Worm (Caenorhabditis elegans) whole organism, early embryonic: ENCODE results near the gene ceh-20.
A peak's percentile ranks its signal among the peaks of the same experiment; 100 is the strongest.

Experiments
- B0310.2 ChIP-seq: sonication (generic microtip); optimal IDR thresholded peaks from 2 replicates; lab custom pipeline; 2016; ENCODE audit warnings: mild to moderate bottlenecking, missing genetic modification characterization, missing compliant biosample characterization
- F13C5.2 ChIP-seq: sonication (generic microtip); optimal IDR thresholded peaks from 2 replicates; lab custom pipeline; 2017; ENCODE audit warnings: mild to moderate bottlenecking, missing genetic modification characterization, inconsistent platforms, missing compliant biosample characterization
- aly-1 ChIP-seq: sonication (generic microtip); optimal IDR thresholded peaks from 2 replicates; lab custom pipeline; 2016; ENCODE audit warnings: missing genetic modification characterization, missing compliant biosample characterization
- ama-1 ChIP-seq: fragments of 150-350 bp; optimal IDR thresholded peaks from 2 replicates; lab custom pipeline; 2014
- ceh-13 ChIP-seq: fragments of 200-800 bp; sonication (Bioruptor generic); optimal IDR thresholded peaks from 2 replicates; lab custom pipeline; 2018; ENCODE audit warnings: mild to moderate bottlenecking, missing genetic modification characterization, missing compliant biosample characterization
- ceh-36 ChIP-seq: sonication (generic microtip); optimal IDR thresholded peaks from 2 replicates; lab custom pipeline; 2016; ENCODE audit warnings: missing genetic modification characterization, inconsistent platforms, missing compliant biosample characterization
- ets-7 ChIP-seq: sonication (generic microtip); optimal IDR thresholded peaks from 2 replicates; lab custom pipeline; 2016; ENCODE audit warnings: missing genotype, missing genetic modification characterization, missing compliant biosample characterization
- flt-1 ChIP-seq: fragments of 200-800 bp; sonication (Bioruptor generic); IDR thresholded peaks from 2 replicates; pipeline ENCODE4 v1.3.6; 2022; ENCODE audit warnings: missing genetic modification characterization, missing compliant biosample characterization
- hmbx-1 ChIP-seq: sonication (generic microtip); optimal IDR thresholded peaks from 2 replicates; lab custom pipeline; 2016; ENCODE audit warnings: mild to moderate bottlenecking, missing genetic modification characterization, missing compliant biosample characterization
- hmg-4 ChIP-seq: fragments of 200-800 bp; sonication (Bioruptor generic); optimal IDR thresholded peaks from 2 replicates; lab custom pipeline; 2018; ENCODE audit warnings: mild to moderate bottlenecking, missing genetic modification characterization, missing compliant biosample characterization
- hnd-1 ChIP-seq: sonication (generic microtip); optimal IDR thresholded peaks from 2 replicates; lab custom pipeline; 2016; ENCODE audit warnings: missing genetic modification characterization, missing compliant biosample characterization
- pes-1 ChIP-seq: fragments of 200-800 bp; sonication (Bioruptor generic); IDR thresholded peaks from 2 replicates; pipeline ENCODE4 v1.3.6; 2022; ENCODE audit warnings: missing genetic modification reagents, missing genetic modification characterization, missing compliant biosample characterization
- scrt-1 ChIP-seq: fragments of 200-800 bp; sonication (Bioruptor generic); IDR thresholded peaks from 2 replicates; pipeline ENCODE4 v1.3.6; 2022; ENCODE audit warnings: missing genetic modification characterization, missing compliant biosample characterization
- sea-1 ChIP-seq: fragments of 200-800 bp; sonication (Bioruptor generic); conservative IDR thresholded peaks from 2 replicates; pipeline ENCODE4 v1.3.6; 2022; ENCODE audit warnings: missing genetic modification characterization, missing compliant biosample characterization
- tbx-11 ChIP-seq: fragments of 200-800 bp; sonication (Bioruptor generic); IDR thresholded peaks from 2 replicates; pipeline ENCODE4 v1.3.6; 2022; ENCODE audit warnings: missing genetic modification characterization, missing compliant biosample characterization
- tbx-37 ChIP-seq: fragments of 200-800 bp; sonication (Bioruptor generic); conservative IDR thresholded peaks from 2 replicates; pipeline ENCODE4 v1.3.6; 2022; ENCODE audit warnings: missing genetic modification reagents, missing genetic modification characterization, missing compliant biosample characterization
- tra-4 ChIP-seq: sonication (generic microtip); optimal IDR thresholded peaks from 2 replicates; lab custom pipeline; 2017; ENCODE audit warnings: missing genetic modification characterization, missing compliant biosample characterization

ceh-20 gene

DNA sequence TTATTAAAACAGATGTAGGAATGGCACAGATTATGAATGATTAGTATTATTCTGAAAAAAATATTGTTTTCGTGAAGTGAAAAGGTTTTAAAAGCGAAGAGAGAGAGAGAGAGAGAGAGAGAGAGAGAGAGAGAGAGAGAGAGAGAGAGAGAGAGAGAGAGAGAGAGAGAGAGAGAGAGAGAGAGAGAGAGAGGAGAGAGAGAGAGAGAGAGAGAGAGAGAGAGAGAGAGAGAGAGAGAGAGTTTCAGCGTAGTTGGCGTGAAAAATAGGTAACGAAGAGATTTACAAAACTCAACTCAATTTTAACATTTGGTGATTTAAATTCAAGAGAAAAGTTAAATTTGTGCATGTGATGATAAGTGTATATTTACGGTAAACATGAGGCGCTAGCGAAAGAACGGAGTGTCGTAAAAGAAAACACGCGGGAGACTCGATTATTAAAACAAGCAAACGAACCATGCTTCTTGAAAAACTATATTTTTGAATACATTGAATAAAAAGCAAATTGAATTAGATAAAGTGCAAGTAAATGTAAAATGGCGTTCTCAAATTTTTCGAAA, 11.5 kb upstream of the ceh-20 start, which contains the start of gene panl-2:
Gene panl-2 (minus strand): TSS at position 51 of the 560 bp plus-strand sequence.
- no peak for TF ChIP-seq F13C5.2 (tag; lab: Kevin White, UChicago)
- no peak for TF ChIP-seq hmbx-1 (tag; lab: Kevin White, UChicago)
- no peak for TF ChIP-seq tbx-37
- TF ChIP-seq ceh-13: no peak
- no peak for TF ChIP-seq flt-1 (GFP tag; lab: Robert Waterston, UW)
- no peak for TF ChIP-seq hmg-4 (GFP tag; lab: Kevin White, UChicago)
- TF ChIP-seq ceh-36 (tag; lab: Kevin White, UChicago): no peak
- no peak for TF ChIP-seq aly-1
- no peak for TF ChIP-seq B0310.2
- TF ChIP-seq tbx-11: no peak

DNA sequence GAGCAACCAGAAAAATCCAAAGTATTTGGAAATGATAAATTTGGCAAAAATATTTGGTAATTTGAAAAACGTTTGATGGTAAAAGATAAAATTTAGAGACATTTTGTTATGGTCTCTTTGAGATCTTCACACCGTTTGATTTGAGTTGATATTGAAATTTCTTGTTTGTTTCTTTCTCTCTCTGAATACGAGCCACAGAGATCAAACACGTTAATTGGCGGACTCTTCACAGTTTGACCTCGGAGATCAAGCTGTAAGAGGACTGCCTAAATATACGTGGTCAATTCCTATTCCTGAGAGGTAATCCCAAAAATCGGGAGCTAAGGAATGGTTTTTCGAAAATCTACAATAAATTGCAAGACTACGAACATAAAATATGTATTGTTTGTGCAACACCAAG, 11.0 kb upstream of the ceh-20 start:
- TF ChIP-seq ama-1 (lab: Kevin White, UChicago) (no peak), scrt-1 (GFP tag; lab: Robert Waterston, UW) (no peak)

DNA sequence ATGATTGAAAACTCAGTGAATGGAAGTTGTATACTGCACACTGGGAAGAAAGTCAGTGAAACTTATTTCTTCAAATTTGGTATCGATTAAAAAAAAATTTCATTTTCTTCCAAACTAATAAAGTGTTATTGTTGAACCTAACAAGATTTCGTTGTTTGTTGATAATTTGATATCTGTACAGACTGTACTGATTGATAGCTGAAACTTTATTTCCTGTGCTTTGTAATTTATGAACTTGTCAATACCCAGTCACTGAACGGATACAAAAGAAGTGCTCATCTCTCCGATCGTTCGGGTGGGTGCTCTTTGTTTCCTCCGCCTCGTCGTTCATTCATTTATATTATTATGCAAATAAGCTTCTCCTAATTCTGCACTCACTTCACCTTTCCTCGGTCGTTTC, 10.6 kb upstream of the ceh-20 start, which contains the start of gene F31E3.12:
Gene F31E3.12 (plus strand): TSS at position 301 of the 400 bp plus-strand sequence.
- TF ChIP-seq ceh-36 (tag; lab: Kevin White, UChicago) (no peak), flt-1 (GFP tag; lab: Robert Waterston, UW) (no peak), ama-1 (lab: Kevin White, UChicago) (no peak)

DNA sequence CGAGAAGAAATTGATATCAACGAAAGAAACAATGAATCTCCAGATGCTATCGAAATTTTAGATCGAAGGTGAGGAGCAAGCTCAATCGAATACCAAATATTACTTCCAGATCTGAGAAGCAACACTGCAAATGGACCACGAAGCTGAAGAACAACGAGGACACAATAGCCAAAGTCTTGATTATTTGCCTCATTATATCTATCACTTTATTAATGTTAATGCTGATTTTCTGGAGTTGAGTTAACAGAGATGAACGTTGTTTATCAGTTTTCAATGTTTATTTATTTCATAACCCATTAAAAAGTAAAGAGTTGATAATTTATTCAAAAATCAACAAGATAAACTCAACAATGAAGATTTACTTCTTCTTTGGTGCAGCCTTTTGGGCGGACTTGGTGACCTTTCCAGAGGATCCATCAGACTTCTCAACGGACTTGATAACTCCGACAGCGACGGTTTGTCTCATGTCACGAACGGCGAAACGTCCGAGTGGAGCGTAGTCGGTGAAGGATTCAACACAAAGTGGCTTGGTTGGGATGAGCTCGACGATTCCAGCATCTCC, 9.8 kb upstream of the ceh-20 start:
- no peak for TF ChIP-seq tbx-11
- no peak for TF ChIP-seq aly-1
- no peak for TF ChIP-seq ama-1 (lab: Kevin White, UChicago)

DNA sequence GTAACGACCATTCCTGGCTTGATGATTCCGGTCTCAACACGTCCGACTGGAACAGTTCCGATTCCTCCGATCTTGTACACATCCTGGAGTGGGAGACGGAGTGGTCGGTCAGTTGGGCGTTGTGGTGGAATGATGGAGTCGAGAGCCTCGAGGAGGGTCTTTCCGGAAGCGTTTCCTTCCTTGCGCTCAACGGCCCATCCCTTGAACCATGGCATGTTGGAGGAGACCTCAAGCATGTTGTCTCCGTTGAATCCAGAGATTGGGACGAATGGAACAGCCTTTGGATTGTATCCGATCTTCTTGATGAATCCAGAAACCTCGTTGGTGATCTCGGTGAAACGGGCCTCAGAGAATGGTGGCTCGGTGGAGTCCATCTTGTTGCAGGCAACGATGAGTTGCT, 8.9 kb upstream of the ceh-20 start:
- TF ChIP-seq ceh-13 (no peak), tbx-37 (no peak), B0310.2 (no peak), aly-1 (no peak), hmbx-1 (tag; lab: Kevin White, UChicago) (no peak), hmg-4 (GFP tag; lab: Kevin White, UChicago) (no peak), ceh-36 (tag; lab: Kevin White, UChicago) (no peak), scrt-1 (GFP tag; lab: Robert Waterston, UW) (no peak), sea-1 (GFP tag; lab: Robert Waterston, UW) (no peak), pes-1 (GFP tag; lab: Robert Waterston, UW) (no peak), hnd-1 (no peak), ets-7 (tag; lab: Kevin White, UChicago) (no peak)

DNA sequence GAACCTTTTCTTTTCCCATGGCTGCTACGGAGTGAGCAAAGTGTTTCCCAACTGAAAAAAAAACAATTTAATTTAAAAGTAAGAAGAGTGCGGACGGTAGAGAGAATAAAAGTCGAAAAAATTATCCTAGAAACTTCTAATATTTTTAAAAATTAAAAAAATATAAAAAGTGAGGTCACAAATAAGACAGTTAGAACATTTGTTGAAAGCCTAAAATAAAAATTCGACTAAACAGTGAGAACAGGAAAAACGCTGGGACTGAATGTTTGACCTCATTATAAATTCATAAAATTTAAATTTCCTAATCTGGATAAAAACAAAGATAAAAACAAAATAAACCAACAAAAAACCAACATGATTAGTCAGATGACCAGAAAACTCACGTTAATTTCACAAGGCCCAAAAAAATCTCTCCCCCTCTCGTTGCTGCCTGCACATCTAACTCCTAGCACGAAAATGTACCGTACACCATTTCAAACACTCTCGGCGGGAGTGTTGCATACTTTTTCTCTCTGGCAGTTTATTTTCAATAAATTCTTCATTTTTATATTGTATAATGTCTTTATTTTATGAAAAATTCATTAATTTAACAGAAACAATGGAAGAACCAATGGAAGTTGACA, 7.9 kb upstream of the ceh-20 start, which contains the start of the genes eef-1A.1 and rfc-4:
Gene eef-1A.1 (minus strand): TSS at position 51 of the 623 bp plus-strand sequence.
Gene rfc-4 (plus strand): TSS at position 592 of the 623 bp plus-strand sequence.
- TF ChIP-seq ceh-36 (tag; lab: Kevin White, UChicago) (peak; percentile 7), F13C5.2 (tag; lab: Kevin White, UChicago) (peak; percentile 89), hnd-1 (peak; percentile 50), pes-1 (GFP tag; lab: Robert Waterston, UW) (no peak; the same call in 1 of the 2 replicates), hmg-4 (GFP tag; lab: Kevin White, UChicago) (peak; percentile 61), hmbx-1 (tag; lab: Kevin White, UChicago) (peak; percentile 9), aly-1 (no peak), flt-1 (GFP tag; lab: Robert Waterston, UW) (peak; percentile 84), tbx-37 (peak; percentile 59), ama-1 (lab: Kevin White, UChicago) (no peak)

DNA sequence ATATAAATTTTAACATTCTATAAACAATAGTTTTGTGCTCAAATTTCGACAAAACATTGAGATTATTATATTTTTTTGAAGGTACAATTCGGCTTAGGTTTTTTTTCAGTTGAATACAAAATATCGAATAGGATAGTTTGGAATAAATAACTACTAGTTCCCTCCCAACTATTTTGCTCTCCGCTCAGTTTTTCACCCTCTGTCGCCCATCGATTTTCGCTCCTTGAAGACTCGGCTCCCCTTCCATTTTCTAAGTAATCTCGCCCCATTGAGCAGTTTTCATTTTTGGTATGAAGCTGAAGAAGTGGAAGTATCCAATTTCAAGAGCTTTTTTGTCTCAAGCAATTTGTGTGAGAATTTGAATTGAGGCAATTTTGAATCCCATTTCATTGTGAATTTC, 6.0 kb upstream of the ceh-20 start, which contains the start of gene F31E3.2:
Gene F31E3.2 (plus strand): TSS at position 301 of the 400 bp plus-strand sequence.
- TF ChIP-seq ceh-36 (tag; lab: Kevin White, UChicago): no peak

DNA sequence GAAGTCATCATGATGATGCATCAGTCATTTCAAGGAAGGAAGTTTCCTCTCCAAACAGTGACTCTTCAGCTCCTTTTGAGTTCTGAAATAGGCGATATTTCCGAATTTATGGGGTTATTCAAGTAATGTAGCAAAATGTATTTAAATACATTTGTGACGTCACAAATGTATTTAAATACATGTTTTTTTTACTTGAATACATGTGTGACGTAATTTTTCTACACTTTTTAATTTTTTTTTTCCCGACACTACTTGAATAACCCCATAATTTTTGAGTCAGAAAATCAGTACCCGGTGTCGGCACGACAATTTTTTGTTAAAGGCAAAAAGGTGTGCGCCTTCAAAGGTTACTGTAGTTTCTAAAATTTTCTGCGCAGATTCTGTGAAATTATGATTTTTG, 4.7 kb upstream of the ceh-20 start:
- TF ChIP-seq tbx-37 (no peak), sea-1 (GFP tag; lab: Robert Waterston, UW) (no peak), hmbx-1 (tag; lab: Kevin White, UChicago) (no peak), ceh-36 (tag; lab: Kevin White, UChicago) (no peak), pes-1 (GFP tag; lab: Robert Waterston, UW) (no peak), ets-7 (tag; lab: Kevin White, UChicago) (no peak), hmg-4 (GFP tag; lab: Kevin White, UChicago) (no peak), ama-1 (lab: Kevin White, UChicago) (no peak), flt-1 (GFP tag; lab: Robert Waterston, UW) (no peak), F13C5.2 (tag; lab: Kevin White, UChicago) (no peak), hnd-1 (no peak), tra-4 (tag; lab: Kevin White, UChicago) (no peak), aly-1 (no peak), scrt-1 (GFP tag; lab: Robert Waterston, UW) (no peak), tbx-11 (no peak), ceh-13 (no peak), B0310.2 (no peak)
